Fruit fly (Drosophila melanogaster) whole organism, embryonic: ENCODE data around the gene CG31551.

Source experiments
- CG11695 ChIP-seq: fragments of 200-800 bp; sonication (Bioruptor generic); IDR thresholded peaks from 3 replicates; pipeline ENCODE4 v1.3.6; 2022; ENCODE audit warnings: missing biosample characterization, missing genetic modification characterization
- CG14667 ChIP-seq: fragments of 200-800 bp; sonication (Bioruptor generic); IDR thresholded peaks from 2 replicates; pipeline ENCODE4 v1.3.6; 2022; ENCODE audit warnings: missing biosample characterization, missing genetic modification characterization
- CG14860 ChIP-seq: fragments of 200-800 bp; sonication (Bioruptor generic); IDR thresholded peaks from 3 replicates; pipeline ENCODE4 v1.3.6; 2022; ENCODE audit warnings: missing biosample characterization, missing genetic modification characterization; ENCODE audit not compliant: partially characterized antibody
- CG15073 ChIP-seq: fragments of 200-800 bp; sonication (Bioruptor generic); optimal IDR thresholded peaks from 2 replicates; lab custom pipeline; 2016; ENCODE audit warnings: missing biosample characterization, missing genetic modification characterization
- CG15269 ChIP-seq: fragments of 200-800 bp; sonication (Bioruptor generic); optimal IDR thresholded peaks from 2 replicates; lab custom pipeline; 2018; ENCODE audit warnings: missing biosample characterization, mild to moderate bottlenecking, missing genetic modification characterization, moderate library complexity
- CG1602 ChIP-seq: fragments of 200-800 bp; sonication (Bioruptor generic); optimal IDR thresholded peaks from 3 replicates; lab custom pipeline; 2016; ENCODE audit warnings: missing biosample characterization, missing genetic modification characterization
- CG2120 ChIP-seq: fragments of 200-800 bp; sonication (Bioruptor generic); optimal IDR thresholded peaks from 3 replicates; lab custom pipeline; 2016; ENCODE audit warnings: missing biosample characterization, missing genetic modification characterization
- CG2129 ChIP-seq: fragments of 200-800 bp; sonication (Bioruptor generic); IDR thresholded peaks from 2 replicates; pipeline ENCODE4 v1.3.6; 2022; ENCODE audit warnings: missing biosample characterization, missing genetic modification characterization; ENCODE audit not compliant: partially characterized antibody
- CG31365 ChIP-seq: fragments of 200-800 bp; sonication (Bioruptor generic); optimal IDR thresholded peaks from 2 replicates; lab custom pipeline; 2018; ENCODE audit warnings: missing biosample characterization, mild to moderate bottlenecking, missing genetic modification characterization
- CG3163 ChIP-seq: fragments of 200-800 bp; sonication (Bioruptor generic); optimal IDR thresholded peaks from 3 replicates; lab custom pipeline; 2016; ENCODE audit warnings: missing biosample characterization, missing genetic modification characterization
- CG3726 ChIP-seq: fragments of 200-800 bp; sonication (Bioruptor generic); IDR thresholded peaks from 3 replicates; pipeline ENCODE4, ENCODE4 v1.3.6; 2022; ENCODE audit warnings: missing biosample characterization, missing genetic modification characterization
- CG4707 ChIP-seq: fragments of 200-800 bp; sonication (Bioruptor generic); optimal IDR thresholded peaks from 2 replicates; lab custom pipeline; 2018; ENCODE audit warnings: missing biosample characterization, mild to moderate bottlenecking, missing genetic modification characterization, moderate library complexity
- CG5180 ChIP-seq: fragments of 200-800 bp; sonication (Bioruptor generic); optimal IDR thresholded peaks from 3 replicates; lab custom pipeline; 2017; ENCODE audit warnings: missing biosample characterization, missing genetic modification characterization, mild to moderate bottlenecking, moderate library complexity, missing genetic modification reagents
- CG9797 ChIP-seq: fragments of 200-800 bp; sonication (Bioruptor generic); optimal IDR thresholded peaks from 3 replicates; lab custom pipeline; 2018; ENCODE audit warnings: missing biosample characterization, mild to moderate bottlenecking, missing genetic modification characterization
- CG9932 ChIP-seq: fragments of 200-800 bp; sonication (Bioruptor generic); IDR thresholded peaks from 2 replicates; pipeline ENCODE4 v1.3.6; 2022; ENCODE audit warnings: missing biosample characterization, missing genetic modification characterization
- Dp ChIP-seq: fragments of 200-800 bp; sonication (Bioruptor generic); optimal IDR thresholded peaks from 2 replicates; lab custom pipeline; 2018; ENCODE audit warnings: missing biosample characterization, mild to moderate bottlenecking, missing genetic modification characterization, moderate library complexity
- E2f2 ChIP-seq: fragments of 200-800 bp; sonication (Bioruptor generic); IDR thresholded peaks from 2 replicates; pipeline ENCODE4 v1.3.6; 2022; ENCODE audit warnings: missing biosample characterization, missing genetic modification characterization
- Fer1 ChIP-seq: fragments of 200-800 bp; sonication (Bioruptor generic); optimal IDR thresholded peaks from 2 replicates; lab custom pipeline; 2017; ENCODE audit warnings: missing biosample characterization, mild to moderate bottlenecking, missing genetic modification characterization
- HmgD ChIP-seq: fragments of 200-800 bp; sonication (Bioruptor generic); optimal IDR thresholded peaks from 3 replicates; lab custom pipeline; 2016; ENCODE audit warnings: missing biosample characterization, missing genetic modification characterization
- Nf-YA ChIP-seq: fragments of 200-800 bp; sonication (Bioruptor generic); IDR thresholded peaks from 2 replicates; pipeline ENCODE4 v1.3.6; 2022; ENCODE audit warnings: missing biosample characterization, missing genetic modification characterization
- Nf-YC ChIP-seq: fragments of 200-800 bp; optimal IDR thresholded peaks from 3 replicates; lab custom pipeline; 2019; ENCODE audit warnings: missing biosample characterization, mild to moderate bottlenecking, missing genetic modification characterization, moderate library complexity
- Oli ChIP-seq: fragments of 200-800 bp; sonication (Bioruptor generic); optimal IDR thresholded peaks from 2 replicates; lab custom pipeline; 2018; ENCODE audit warnings: missing biosample characterization, mild to moderate bottlenecking, missing genetic modification characterization, moderate library complexity
- Pdp1 ChIP-seq, 2 experiments: fragments of 200-800 bp; sonication (Bioruptor generic); optimal IDR thresholded peaks; 3 replicates each; lab custom pipeline; 2016; ENCODE audit warnings: missing biosample characterization in 2 of 2, missing genetic modification characterization in 2 of 2, mild to moderate bottlenecking in 1 of 2, moderate library complexity in 1 of 2
- Ptx1 ChIP-seq: fragments of 200-800 bp; sonication (Bioruptor generic); IDR thresholded peaks from 2 replicates; pipeline ENCODE4 v1.3.6; 2022; ENCODE audit warnings: missing biosample characterization, missing genetic modification characterization
- Taf1 ChIP-seq: fragments of 200-800 bp; sonication (Bioruptor generic); IDR thresholded peaks from 2 replicates; pipeline ENCODE4 v1.3.6; 2022; ENCODE audit warnings: missing biosample characterization, missing genetic modification characterization
- YL-1 ChIP-seq: fragments of 200-800 bp; sonication (Bioruptor generic); optimal IDR thresholded peaks from 3 replicates; lab custom pipeline; 2017; ENCODE audit warnings: missing biosample characterization, mild to moderate bottlenecking, missing genetic modification characterization
- abd-A ChIP-seq: fragments of 200-800 bp; sonication (Bioruptor generic); optimal IDR thresholded peaks from 3 replicates; lab custom pipeline; 2019; ENCODE audit warnings: missing biosample characterization, mild to moderate bottlenecking, missing genetic modification characterization, moderate library complexity
- al ChIP-seq: fragments of 200-800 bp; sonication (Bioruptor generic); IDR thresholded peaks from 2 replicates; pipeline ENCODE4 v1.3.6; 2022; ENCODE audit warnings: missing biosample characterization, missing genetic modification characterization
- ase ChIP-seq: fragments of 200-800 bp; sonication (Bioruptor generic); IDR thresholded peaks from 3 replicates; pipeline ENCODE4 v1.3.6; 2022; ENCODE audit warnings: missing biosample characterization, missing genetic modification characterization
- cas ChIP-seq: fragments of 200-800 bp; sonication (Bioruptor generic); IDR thresholded peaks from 2 replicates; pipeline ENCODE4 v1.3.6; 2022; ENCODE audit warnings: missing biosample characterization, missing genetic modification characterization
- dmrt11E ChIP-seq: fragments of 200-800 bp; sonication (Bioruptor generic); optimal IDR thresholded peaks from 3 replicates; lab custom pipeline; 2018; ENCODE audit warnings: missing biosample characterization, mild to moderate bottlenecking, missing genetic modification characterization, moderate library complexity
- dysf ChIP-seq: fragments of 200-800 bp; sonication (Bioruptor generic); IDR thresholded peaks from 3 replicates; pipeline ENCODE4 v1.3.6; 2022; ENCODE audit warnings: missing biosample characterization, missing genetic modification characterization
- emc ChIP-seq: fragments of 200-800 bp; sonication (Bioruptor generic); optimal IDR thresholded peaks from 2 replicates; lab custom pipeline; 2016; ENCODE audit warnings: missing biosample characterization, missing genetic modification characterization
- en ChIP-seq: fragments of 200-800 bp; sonication (Bioruptor generic); optimal IDR thresholded peaks from 2 replicates; lab custom pipeline; 2016; ENCODE audit warnings: missing biosample characterization, missing genetic modification characterization
- exex ChIP-seq: fragments of 200-800 bp; sonication (Bioruptor generic); optimal IDR thresholded peaks from 4 replicates; lab custom pipeline; 2018; ENCODE audit warnings: missing biosample characterization, mild to moderate bottlenecking, missing genetic modification characterization, moderate library complexity
- grn ChIP-seq: fragments of 200-800 bp; sonication (Bioruptor generic); optimal IDR thresholded peaks from 3 replicates; lab custom pipeline; 2017; ENCODE audit warnings: missing biosample characterization, missing genetic modification characterization
- gsb ChIP-seq: fragments of 200-800 bp; sonication (Bioruptor generic); IDR thresholded peaks from 2 replicates; pipeline ENCODE4 v1.3.6; 2022; ENCODE audit warnings: missing biosample characterization, missing genetic modification characterization
- gsb-n ChIP-seq: fragments of 200-800 bp; sonication (Bioruptor generic); optimal IDR thresholded peaks from 3 replicates; lab custom pipeline; 2018; ENCODE audit warnings: missing biosample characterization, mild to moderate bottlenecking, missing genetic modification characterization
- her ChIP-seq: fragments of 200-800 bp; sonication (Bioruptor generic); optimal IDR thresholded peaks from 2 replicates; lab custom pipeline; 2016; ENCODE audit warnings: missing biosample characterization, missing genetic modification characterization
- inv ChIP-seq: fragments of 200-800 bp; sonication (Bioruptor generic); IDR thresholded peaks from 2 replicates; pipeline ENCODE4 v1.3.6; 2022; ENCODE audit warnings: missing biosample characterization, missing genetic modification characterization; ENCODE audit not compliant: partially characterized antibody
- repo ChIP-seq: fragments of 200-800 bp; sonication (Bioruptor generic); optimal IDR thresholded peaks from 2 replicates; lab custom pipeline; 2016; ENCODE audit warnings: missing biosample characterization, missing genetic modification characterization
- ro ChIP-seq: fragments of 200-800 bp; sonication (Bioruptor generic); IDR thresholded peaks from 2 replicates; pipeline ENCODE4 v1.3.6; 2022; ENCODE audit warnings: missing biosample characterization, missing genetic modification characterization
- sens-2 ChIP-seq: fragments of 200-800 bp; sonication (Bioruptor generic); IDR thresholded peaks from 2 replicates; pipeline ENCODE4 v1.3.6; 2022; ENCODE audit warnings: missing biosample characterization, missing genetic modification characterization
- sim ChIP-seq: fragments of 200-800 bp; sonication (Bioruptor generic); IDR thresholded peaks from 2 replicates; pipeline ENCODE4 v1.3.6; 2022; ENCODE audit warnings: missing biosample characterization, missing genetic modification characterization
- tna ChIP-seq: fragments of 200-800 bp; sonication (Bioruptor generic); IDR thresholded peaks from 2 replicates; pipeline ENCODE4 v1.3.6; 2022; ENCODE audit warnings: missing biosample characterization, missing genetic modification characterization; ENCODE audit not compliant: partially characterized antibody
- twi ChIP-seq: fragments of 200-800 bp; optimal IDR thresholded peaks from 2 replicates; lab custom pipeline; 2019; ENCODE audit warnings: missing biosample characterization, mild to moderate bottlenecking, missing genetic modification characterization, moderate library complexity

Gene CG31551

dm6 chr3R:5669740-5670659 is 42.3 kb downstream of the CG31551 start (continued):
- TF ChIP-seq her (GFP tag; lab: Kevin White, UChicago) (no peak), abd-A (tag; lab: Kevin White, UChicago) (no peak), Ptx1 (GFP tag; lab: Robert Waterston, UW) (no peak), CG3726 (no peak), exex (peak; percentile 25), CG2129 (GFP tag; lab: Robert Waterston, UW) (no peak), twi (tag; lab: Kevin White, UChicago) (no peak), sens-2 (GFP tag; lab: Robert Waterston, UW) (no peak), CG1602 (no peak), Pdp1 (GFP tag; optimal IDR thresholded peaks at IDR 0.05; lab: Kevin White, UChicago) (no peak), dmrt11E (no peak), inv (GFP tag; lab: Robert Waterston, UW) (0 out of 2 replicates have a peak, but pooled peaks have one; percentile 2), CG9797 (GFP tag; lab: Kevin White, UChicago) (no peak), ase (GFP tag; lab: Robert Waterston, UW) (no peak), dysf (GFP tag; lab: Robert Waterston, UW) (no peak), CG14860 (GFP tag; lab: Robert Waterston, UW) (no peak), Nf-YC (tag; lab: Kevin White, UChicago) (no peak), cas (GFP tag; lab: Robert Waterston, UW) (no peak), al (GFP tag; lab: Robert Waterston, UW) (no peak), E2f2 (GFP tag; lab: Robert Waterston, UW) (no peak; the same call in 1 of the 2 replicates), grn (GFP tag; lab: Kevin White, UChicago) (no peak), Dp (no peak), repo (GFP tag; lab: Kevin White, UChicago) (no peak), CG3163 (peak; percentile 80), sim (no peak), CG15269 (tag; lab: Kevin White, UChicago) (no peak), CG4707 (no peak), Fer1 (GFP tag; lab: Kevin White, UChicago) (peak; percentile 5), Taf1 (GFP tag; lab: Robert Waterston, UW) (no peak), CG2120 (GFP tag; lab: Kevin White, UChicago) (no peak), HmgD (GFP tag; lab: Kevin White, UChicago) (no peak), CG11695 (GFP tag; lab: Robert Waterston, UW) (no peak), YL-1 (GFP tag; lab: Kevin White, UChicago) (peak; percentile 2), tna (no peak), Nf-YA (no peak), gsb (no peak), en (GFP tag; lab: Kevin White, UChicago) (no peak), CG9932 (no peak), gsb-n (no peak), CG5180 (GFP tag; lab: Kevin White, UChicago) (no peak), ro (no peak), CG31365 (no peak), CG15073 (GFP tag; lab: Kevin White, UChicago) (no peak), emc (no peak), CG14667 (GFP tag; lab: Robert Waterston, UW) (no peak), Oli (tag; lab: Kevin White, UChicago) (no peak)
